Worm (Caenorhabditis elegans) whole organism, L4 larva: ENCODE data around the gene phy-4.
A peak's percentile ranks its signal among the peaks of the same experiment; 100 is the strongest.

ENCODE experiments used
- D1046.2 ChIP-seq: fragments of 200-800 bp; sonication (Bioruptor generic); IDR thresholded peaks from 2 replicates; pipeline ENCODE4 v1.3.6; 2022; ENCODE audit warnings: missing genetic modification characterization, missing compliant biosample characterization
- F10B5.3 ChIP-seq: sonication (generic microtip); optimal IDR thresholded peaks from 2 replicates; lab custom pipeline; 2016; ENCODE audit warnings: mild to moderate bottlenecking, missing genetic modification characterization, missing compliant biosample characterization
- F26F4.8 ChIP-seq: fragments of 200-800 bp; sonication (Bioruptor generic); conservative IDR thresholded peaks from 2 replicates; pipeline ENCODE4 v1.3.6; 2022; ENCODE audit warnings: missing genetic modification characterization, missing compliant biosample characterization
- Y48G9A.11 ChIP-seq: fragments of 200-800 bp; sonication (Bioruptor generic); IDR thresholded peaks from 2 replicates; pipeline ENCODE4 v1.3.6; 2022; ENCODE audit warnings: missing genetic modification reagents, missing genetic modification characterization, missing compliant biosample characterization
- Y5F2A.4 ChIP-seq: fragments of 200-800 bp; sonication (Bioruptor generic); optimal IDR thresholded peaks from 2 replicates; lab custom pipeline; 2018; ENCODE audit warnings: mild to moderate bottlenecking, missing genetic modification characterization, missing compliant biosample characterization
- Y75B8A.6 ChIP-seq: fragments of 200-800 bp; sonication (Bioruptor generic); IDR thresholded peaks from 2 replicates; pipeline ENCODE4 v1.3.6; 2022; ENCODE audit warnings: missing genetic modification reagents, missing genetic modification characterization, missing compliant biosample characterization
- ZK337.2 ChIP-seq: fragments of 200-800 bp; sonication (Bioruptor generic); IDR thresholded peaks from 2 replicates; pipeline ENCODE4 v1.3.6; 2022; ENCODE audit warnings: missing genetic modification reagents, missing genetic modification characterization, missing compliant biosample characterization
- aha-1 ChIP-seq: fragments of 150-350 bp; peaks from one replicate; lab custom pipeline; 2014; ENCODE audit warnings: missing biosample characterization, missing genetic modification characterization
- ama-1 ChIP-seq: fragments of 150-350 bp; optimal IDR thresholded peaks from 2 replicates; lab custom pipeline; 2014; ENCODE audit warnings: inconsistent platforms, mixed read lengths
- daf-19 ChIP-seq: fragments of 200-800 bp; sonication (Bioruptor generic); conservative IDR thresholded peaks from 2 replicates; pipeline ENCODE4 v1.3.6; 2022; ENCODE audit warnings: missing genetic modification characterization, missing compliant biosample characterization
- dmd-8 ChIP-seq: fragments of 200-800 bp; sonication (Bioruptor generic); IDR thresholded peaks from 2 replicates; pipeline ENCODE4 v1.3.6; 2022; ENCODE audit warnings: missing genetic modification characterization, missing compliant biosample characterization
- fkh-10 ChIP-seq: fragments of 150-350 bp; optimal IDR thresholded peaks from 2 replicates; lab custom pipeline; 2014; ENCODE audit warnings: missing biosample characterization, missing genetic modification reagents, missing genetic modification characterization
- hif-1 ChIP-seq, 2 experiments: sonication (generic microtip); optimal IDR thresholded peaks; 2 replicates each; lab custom pipeline; 2016 to 2017; ENCODE audit warnings: missing compliant biosample characterization in 2 of 2, missing genetic modification characterization in 2 of 2, missing genetic modification reagents in 2 of 2, missing genotype in 2 of 2, mild to moderate bottlenecking in 1 of 2
- hlh-30 ChIP-seq: sonication (generic microtip); optimal IDR thresholded peaks from 2 replicates; lab custom pipeline; 2017; ENCODE audit warnings: antibody characterized with exemption, mild to moderate bottlenecking, missing genetic modification characterization, missing compliant biosample characterization; ENCODE audit not compliant: insufficient read depth
- hmg-1.1 ChIP-seq: fragments of 200-800 bp; sonication (Bioruptor generic); IDR thresholded peaks from 2 replicates; pipeline ENCODE4 v1.3.6; 2022; ENCODE audit warnings: missing genetic modification reagents, missing genetic modification characterization, missing compliant biosample characterization
- jun-1 ChIP-seq: fragments of 150-350 bp; optimal IDR thresholded peaks from 2 replicates; lab custom pipeline; 2014; ENCODE audit warnings: missing biosample characterization, missing genetic modification reagents, missing genetic modification characterization
- lim-7 ChIP-seq: fragments of 200-800 bp; sonication (Bioruptor generic); IDR thresholded peaks from 2 replicates; pipeline ENCODE4 v1.3.6; 2022; ENCODE audit warnings: missing genetic modification characterization, missing compliant biosample characterization
- lin-1 ChIP-seq: fragments of 200-800 bp; sonication (Bioruptor generic); IDR thresholded peaks from 2 replicates; pipeline ENCODE4 v1.3.6; 2022; ENCODE audit warnings: missing genetic modification reagents, missing genetic modification characterization, missing compliant biosample characterization
- lin-15B ChIP-seq: fragments of 150-350 bp; sonication (generic microtip); optimal IDR thresholded peaks from 3 replicates; lab custom pipeline; 2014; ENCODE audit warnings: missing biosample characterization, missing genetic modification characterization
- lin-38 ChIP-seq: fragments of 200-800 bp; sonication (Bioruptor generic); IDR thresholded peaks from 2 replicates; pipeline ENCODE4 v1.3.6; 2022; ENCODE audit warnings: missing genetic modification reagents, missing genetic modification characterization, missing compliant biosample characterization
- lin-39 ChIP-seq: fragments of 150-350 bp; optimal IDR thresholded peaks from 2 replicates; lab custom pipeline; 2014; ENCODE audit warnings: missing biosample characterization, missing genetic modification reagents, missing genetic modification characterization
- lsy-2 ChIP-seq, 2 experiments: fragments of 150-350 bp in 1 of 2; sonication (generic microtip) in 1 of 2; optimal IDR thresholded peaks; 2 replicates each; lab custom pipeline; 2014 to 2017; ENCODE audit warnings: missing biosample characterization in 2 of 2, missing genetic modification characterization in 2 of 2
- madf-9 ChIP-seq: fragments of 200-800 bp; sonication (Bioruptor generic); conservative IDR thresholded peaks from 2 replicates; pipeline ENCODE4 v1.3.6; 2022; ENCODE audit warnings: missing genetic modification reagents, missing genetic modification characterization, missing compliant biosample characterization
- mdt-29 ChIP-seq: fragments of 200-800 bp; sonication (Bioruptor generic); IDR thresholded peaks from 2 replicates; pipeline ENCODE4 v1.3.6; 2022; ENCODE audit warnings: missing genetic modification reagents, missing genetic modification characterization, missing compliant biosample characterization
- mep-1 ChIP-seq: fragments of 150-350 bp; sonication (generic microtip); optimal IDR thresholded peaks from 3 replicates; lab custom pipeline; 2014; ENCODE audit warnings: missing biosample characterization, missing genetic modification characterization
- mxl-3 ChIP-seq: fragments of 200-800 bp; sonication (Bioruptor generic); optimal IDR thresholded peaks from 2 replicates; lab custom pipeline; 2018; ENCODE audit warnings: mild to moderate bottlenecking, missing genetic modification characterization, missing compliant biosample characterization
- nhr-10 ChIP-seq: fragments of 150-350 bp; optimal IDR thresholded peaks from 2 replicates; lab custom pipeline; 2014; ENCODE audit warnings: missing biosample characterization, missing genetic modification characterization
- nhr-237 ChIP-seq: sonication (generic microtip); optimal IDR thresholded peaks from 2 replicates; lab custom pipeline; 2017; ENCODE audit warnings: missing biosample characterization, missing genetic modification characterization
- nhr-25 ChIP-seq: sonication (generic microtip); optimal IDR thresholded peaks from 2 replicates; lab custom pipeline; 2017; ENCODE audit warnings: missing genetic modification characterization, mild to moderate bottlenecking, missing compliant biosample characterization, antibody characterized with exemption, moderate library complexity, borderline replicate concordance; ENCODE audit not compliant: insufficient read depth
- nhr-42 ChIP-seq: fragments of 200-800 bp; sonication (Bioruptor generic); IDR thresholded peaks from 2 replicates; pipeline ENCODE4 v1.3.6; 2022; ENCODE audit warnings: missing genetic modification characterization, missing compliant biosample characterization
- nhr-6 ChIP-seq: fragments of 150-350 bp; optimal IDR thresholded peaks from 2 replicates; lab custom pipeline; 2014; ENCODE audit warnings: missing biosample characterization, missing genetic modification characterization
- php-3 ChIP-seq: fragments of 200-800 bp; sonication (Bioruptor generic); IDR thresholded peaks from 2 replicates; pipeline ENCODE4 v1.3.6; 2022; ENCODE audit warnings: missing genetic modification reagents, missing genetic modification characterization, missing compliant biosample characterization
- rbr-2 ChIP-seq: sonication (generic microtip); optimal IDR thresholded peaks from 2 replicates; lab custom pipeline; 2016; ENCODE audit warnings: missing genotype, missing genetic modification characterization, missing compliant biosample characterization
- sdz-12 ChIP-seq: fragments of 200-800 bp; sonication (Bioruptor generic); optimal IDR thresholded peaks from 2 replicates; lab custom pipeline; 2018; ENCODE audit warnings: mild to moderate bottlenecking, missing genetic modification characterization, missing compliant biosample characterization
- skn-1 ChIP-seq: fragments of 150-350 bp; optimal IDR thresholded peaks from 2 replicates; lab custom pipeline; 2014; ENCODE audit warnings: missing biosample characterization, missing genetic modification characterization
- snpc-1.2 ChIP-seq: fragments of 200-800 bp; sonication (Bioruptor generic); IDR thresholded peaks from 2 replicates; pipeline ENCODE4 v1.3.6; 2022; ENCODE audit warnings: missing genetic modification reagents, missing genetic modification characterization, missing compliant biosample characterization
- spr-3 ChIP-seq: fragments of 200-800 bp; sonication (Bioruptor generic); optimal IDR thresholded peaks from 2 replicates; lab custom pipeline; 2018; ENCODE audit warnings: mild to moderate bottlenecking, missing genetic modification characterization, missing compliant biosample characterization
- tag-97 ChIP-seq: fragments of 200-800 bp; sonication (Bioruptor generic); IDR thresholded peaks from 2 replicates; pipeline ENCODE4 v1.3.6; 2022; ENCODE audit warnings: missing genetic modification characterization, missing compliant biosample characterization
- tra-1 ChIP-seq: fragments of 200-800 bp; sonication (Bioruptor generic); IDR thresholded peaks from 2 replicates; pipeline ENCODE4 v1.3.6; 2022; ENCODE audit warnings: missing genetic modification reagents, missing genetic modification characterization, missing compliant biosample characterization
- unc-62 ChIP-seq, 3 experiments: fragments of 150-350 bp in 1 of 3; sonication (generic microtip); optimal IDR thresholded peaks in 2 of 3; peaks in 1 of 3; 1 replicate in 1 of 3; 2 replicates in 2 of 3; lab custom pipeline; 2014 to 2017; ENCODE audit warnings: missing biosample characterization in 3 of 3, missing genetic modification characterization in 3 of 3, missing genetic modification reagents in 3 of 3, missing genotype in 1 of 3
- vab-7 ChIP-seq: fragments of 200-800 bp; sonication (Bioruptor generic); IDR thresholded peaks from 2 replicates; pipeline ENCODE4 v1.3.6; 2022; ENCODE audit warnings: missing genetic modification reagents, missing genetic modification characterization, missing compliant biosample characterization
- zfp-3 ChIP-seq: fragments of 200-800 bp; sonication (Bioruptor generic); conservative IDR thresholded peaks from 2 replicates; pipeline ENCODE4 v1.3.6; 2022; ENCODE audit warnings: missing genetic modification reagents, missing genetic modification characterization, missing compliant biosample characterization
- zip-11 ChIP-seq: fragments of 200-800 bp; sonication (Bioruptor generic); IDR thresholded peaks from 2 replicates; pipeline ENCODE4 v1.3.6; 2022; ENCODE audit warnings: missing genetic modification characterization, missing compliant biosample characterization
- zip-2 ChIP-seq: fragments of 150-350 bp; optimal IDR thresholded peaks from 2 replicates; lab custom pipeline; 2014; ENCODE audit warnings: missing biosample characterization, missing genetic modification characterization
- ztf-11 ChIP-seq: fragments of 150-350 bp; optimal IDR thresholded peaks from 2 replicates; lab custom pipeline; 2014; ENCODE audit warnings: missing biosample characterization, missing genetic modification characterization
- ztf-7 ChIP-seq: fragments of 150-350 bp; optimal IDR thresholded peaks from 2 replicates; lab custom pipeline; 2014; ENCODE audit warnings: missing biosample characterization, missing genetic modification characterization

Gene phy-4

ce11 chrV:19520597-19521322 is 7.3 kb upstream of the phy-4 start:
- TF ChIP-seq aha-1 (tag; lab: Kevin White, UChicago), result peak; percentile 97
- peak; percentile 4 for TF ChIP-seq mep-1 (tag; lab: Kevin White, UChicago)
- no peak for TF ChIP-seq zip-2 (tag; lab: Kevin White, UChicago)
- peak; percentile 3 for TF ChIP-seq ama-1 (lab: Kevin White, UChicago)
- TF ChIP-seq lsy-2 (tag; optimal IDR thresholded peaks at IDR 0.05; lab: Kevin White, UChicago), result peak in 1 of 2 experiments; percentile 7

DNA sequence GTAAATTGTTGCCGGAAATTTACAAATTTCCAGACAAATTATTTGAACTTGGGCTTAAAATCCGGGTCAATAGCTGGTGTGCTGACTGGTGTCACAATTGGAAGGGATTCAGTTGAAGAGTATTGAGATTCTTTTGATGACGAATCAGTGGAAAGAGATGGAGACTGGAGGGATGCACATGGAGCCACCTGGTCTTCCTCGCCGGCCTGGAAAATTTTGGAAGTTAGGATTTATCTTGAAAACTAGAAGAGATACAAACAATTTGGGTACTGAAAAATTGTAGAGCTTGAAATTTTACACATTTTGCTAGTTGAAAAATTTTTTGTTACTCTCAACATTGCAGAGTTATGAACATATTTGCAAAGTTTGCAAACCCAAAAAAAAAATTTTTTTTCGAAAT is 6.7 kb upstream of the phy-4 start:
- peak; percentile 67 for TF ChIP-seq sdz-12
- TF ChIP-seq lin-1 (GFP tag; lab: Robert Waterston, UW), result no peak
- TF ChIP-seq lin-38 (GFP tag; lab: Robert Waterston, UW), result no peak
- TF ChIP-seq fkh-10 (GFP tag; lab: Kevin White, UChicago), result no peak
- TF ChIP-seq lsy-2 (tag; optimal IDR thresholded peaks at IDR 0.05; lab: Kevin White, UChicago), result no peak
- TF ChIP-seq Y75B8A.6, result peak; percentile 81; the same call in 1 of the 2 replicates
- peak; percentile 36; the same call in 1 of the 2 replicates for TF ChIP-seq vab-7 (GFP tag; lab: Robert Waterston, UW)
- TF ChIP-seq nhr-237 (tag; lab: Kevin White, UChicago), result no peak
- no peak for TF ChIP-seq ztf-11 (tag; lab: Kevin White, UChicago)
- no peak for TF ChIP-seq rbr-2
- TF ChIP-seq tag-97 (GFP tag; lab: Robert Waterston, UW), result no peak
- no peak; the same call in 1 of the 2 replicates for TF ChIP-seq zip-11 (GFP tag; lab: Robert Waterston, UW)
- no peak for TF ChIP-seq F10B5.3 (tag; lab: Kevin White, UChicago)
- TF ChIP-seq hlh-30 (tag; lab: Kevin White, UChicago), result no peak
- TF ChIP-seq lin-15B (tag; lab: Kevin White, UChicago), result no peak
- TF ChIP-seq skn-1 (tag; lab: Kevin White, UChicago), result no peak
- 0 out of 2 replicates have a peak, but pooled peaks have one; percentile 4 for TF ChIP-seq ZK337.2 (GFP tag; lab: Robert Waterston, UW)
- peak; percentile 15 for TF ChIP-seq ama-1 (lab: Kevin White, UChicago)
- TF ChIP-seq Y5F2A.4, result peak; percentile 51
- no peak for TF ChIP-seq daf-19 (GFP tag; lab: Robert Waterston, UW)
- no peak for TF ChIP-seq hmg-1.1 (GFP tag; lab: Robert Waterston, UW)
- peak; percentile 82; the same call in 1 of the 2 replicates for TF ChIP-seq dmd-8 (GFP tag; lab: Robert Waterston, UW)
- TF ChIP-seq ztf-7 (tag; lab: Kevin White, UChicago), result no peak
- no peak for TF ChIP-seq nhr-6 (tag; lab: Kevin White, UChicago)
- TF ChIP-seq Y48G9A.11 (GFP tag; lab: Robert Waterston, UW), result peak; percentile 61; the same call in 1 of the 2 replicates
- TF ChIP-seq F26F4.8 (GFP tag; lab: Robert Waterston, UW), result 0 out of 2 replicates have a peak, but pooled peaks have one; percentile 21
- peak; percentile 71 for TF ChIP-seq snpc-1.2
- TF ChIP-seq zfp-3 (GFP tag; lab: Robert Waterston, UW), result 0 out of 2 replicates have a peak, but pooled peaks have one; percentile 23
- TF ChIP-seq madf-9 (GFP tag; lab: Robert Waterston, UW), result 0 out of 2 replicates have a peak, but pooled peaks have one; percentile 33
- TF ChIP-seq tra-1, result 0 out of 2 replicates have a peak, but pooled peaks have one; percentile 23
- no peak for TF ChIP-seq D1046.2 (GFP tag; lab: Robert Waterston, UW)
- no peak for TF ChIP-seq nhr-42 (GFP tag; lab: Robert Waterston, UW)
- TF ChIP-seq lim-7 (GFP tag; lab: Robert Waterston, UW), result 0 out of 2 replicates have a peak, but pooled peaks have one; percentile 53
- no peak for TF ChIP-seq nhr-25 (tag; lab: Kevin White, UChicago)
- no peak for TF ChIP-seq lin-39 (tag; lab: Kevin White, UChicago)
- peak; percentile 41 for TF ChIP-seq mxl-3
- TF ChIP-seq hif-1 (tag; optimal IDR thresholded peaks at IDR 0.05; lab: Kevin White, UChicago), result peak in 1 of 2 experiments; percentile 10
- TF ChIP-seq mdt-29 (GFP tag; lab: Robert Waterston, UW), result 0 out of 2 replicates have a peak, but pooled peaks have one; percentile 40
- no peak for TF ChIP-seq nhr-10 (tag; lab: Kevin White, UChicago)
- no peak for TF ChIP-seq unc-62 (GFP tag; optimal IDR thresholded peaks at IDR 0.05 in 1 of 2; lab: Kevin White, UChicago)
- TF ChIP-seq unc-62 (tag; optimal IDR thresholded peaks at IDR 0.05; lab: Kevin White, UChicago), result no peak
- TF ChIP-seq spr-3 (GFP tag; lab: Kevin White, UChicago), result peak; percentile 27
- TF ChIP-seq jun-1 (tag; lab: Kevin White, UChicago), result no peak
- TF ChIP-seq php-3, result no peak
